Fruit fly (Drosophila melanogaster): ENCODE data around the gene mRpL22.

The mRpL22 gene

DNA sequence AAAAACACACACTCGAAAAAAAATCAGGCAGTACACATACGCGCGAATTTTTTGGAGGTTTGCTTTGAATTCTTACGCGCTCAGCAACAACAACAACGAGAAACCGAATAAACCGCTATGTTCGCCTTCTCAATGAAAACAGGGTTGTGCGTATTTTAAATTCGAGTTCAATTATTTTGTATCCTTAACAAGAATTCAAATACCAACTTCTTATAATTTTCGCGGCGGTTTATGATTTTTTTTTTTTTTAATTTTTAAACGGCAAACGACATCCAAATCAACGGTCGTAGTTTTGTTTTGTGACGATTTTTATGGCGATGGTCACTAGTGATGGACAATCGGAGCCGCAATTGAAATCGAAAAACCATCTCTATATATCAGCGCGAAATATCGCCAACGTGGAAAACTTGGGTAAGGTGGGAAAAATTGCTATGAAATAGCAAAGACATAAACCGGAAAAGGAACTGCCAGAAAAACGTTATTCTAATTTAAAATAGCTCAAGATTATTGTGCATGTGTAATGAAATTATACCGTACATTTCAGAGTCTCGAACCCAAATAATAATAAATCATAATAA lies 32.1 kb upstream of the mRpL22 start, which contains the start of gene goe (continued):
- TF ChIP-seq ssp (GFP tag; IDR thresholded peaks at IDR 0.05) = peak; percentile 63
- TF ChIP-seq maf-S (GFP tag; optimal IDR thresholded peaks at IDR 0.05) = peak; percentile 90
- TF ChIP-seq tll (GFP tag; optimal IDR thresholded peaks at IDR 0.05) = no peak
- TF ChIP-seq ara (GFP tag; IDR thresholded peaks at IDR 0.05) = peak; percentile 67
- TF ChIP-seq CG15479 (GFP tag; optimal IDR thresholded peaks at IDR 0.05) = no peak
- peak; percentile 51 for TF ChIP-seq CG30431 (GFP tag; optimal IDR thresholded peaks at IDR 0.05)
- TF ChIP-seq hkb (optimal IDR thresholded peaks at IDR 0.05) = no peak
- TF ChIP-seq hkb (GFP tag; IDR thresholded peaks at IDR 0.05) = peak; percentile 68
- TF ChIP-seq Ets65A (GFP tag) = peak; percentile 99
- TF ChIP-seq CG10366 (GFP tag; IDR thresholded peaks at IDR 0.05) = peak; percentile 75
- peak; percentile 83 for TF ChIP-seq CrebB (tag; optimal IDR thresholded peaks at IDR 0.05)
- peak; percentile 68 for TF ChIP-seq tio (GFP tag; optimal IDR thresholded peaks at IDR 0.05)
- peak in 1 of 2 experiments; percentile 3 for TF ChIP-seq Eip74EF (GFP tag; optimal IDR thresholded peaks at IDR 0.05)
- no peak for TF ChIP-seq sqz (GFP tag; optimal IDR thresholded peaks at IDR 0.05)
- TF ChIP-seq bsh (GFP tag; optimal IDR thresholded peaks at IDR 0.05) = peak in 1 of 2 experiments; percentile 63
- TF ChIP-seq Optix (GFP tag; IDR thresholded peaks at IDR 0.05) = peak; percentile 73; the same call in 2 of the 3 replicates
- peak; percentile 75 for TF ChIP-seq CG3163 (GFP tag; optimal IDR thresholded peaks at IDR 0.05)
- peak; percentile 88 for TF ChIP-seq CG32532 (GFP tag; IDR thresholded peaks at IDR 0.05)
- TF ChIP-seq Mes4 (GFP tag; optimal IDR thresholded peaks at IDR 0.05) = peak; percentile 85
- TF ChIP-seq Mrtf (GFP tag; IDR thresholded peaks at IDR 0.05) = peak; percentile 74
- TF ChIP-seq twi (tag; optimal IDR thresholded peaks at IDR 0.05) = peak; percentile 63
- TF ChIP-seq gce (GFP tag; IDR thresholded peaks at IDR 0.05) = peak; percentile 66; the same call in 2 of the 3 replicates
- peak; percentile 82 for TF ChIP-seq zfh1 (GFP tag; IDR thresholded peaks at IDR 0.05)
- TF ChIP-seq fd96Cb (tag; optimal IDR thresholded peaks at IDR 0.05) = peak; percentile 2
- peak; percentile 66 for TF ChIP-seq pum (GFP tag; optimal IDR thresholded peaks at IDR 0.05)

DNA sequence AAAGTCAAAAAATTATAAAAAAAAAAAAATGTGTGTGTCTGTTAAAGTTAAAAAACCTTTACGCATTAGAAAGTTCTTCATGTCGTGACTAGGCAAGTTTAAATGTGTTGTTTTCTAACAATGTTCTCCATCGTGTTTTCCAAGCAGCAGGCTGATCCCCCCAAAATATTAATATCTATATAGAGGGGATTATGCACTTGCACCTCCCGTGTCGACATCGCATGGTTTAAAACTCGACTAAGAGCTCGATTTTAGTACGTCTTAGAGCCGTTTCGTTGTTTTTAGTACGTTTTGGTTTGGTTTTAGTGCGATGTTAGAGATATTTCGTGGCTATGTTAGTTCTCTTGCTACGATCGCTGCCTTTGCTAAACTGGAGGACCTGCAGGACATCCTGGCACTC lies 30.7 kb upstream of the mRpL22 start:
- TF ChIP-seq Med (GFP tag) (no peak), Optix (GFP tag; IDR thresholded peaks at IDR 0.05) (no peak), Ets97D (GFP tag; optimal IDR thresholded peaks at IDR 0.05) (peak; percentile 20), gt (GFP tag; IDR thresholded peaks at IDR 0.05) (no peak), CTCF (GFP tag; optimal IDR thresholded peaks at IDR 0.05) (peak; percentile 60), wek (GFP tag; optimal IDR thresholded peaks at IDR 0.05) (peak; percentile 74), CG14014 (GFP tag; IDR thresholded peaks at IDR 0.05) (no peak), pita (GFP tag; optimal IDR thresholded peaks at IDR 0.05) (peak; percentile 39), CG2116 (GFP tag; optimal IDR thresholded peaks at IDR 0.05) (no peak), BEAF-32 (GFP tag; optimal IDR thresholded peaks at IDR 0.05) (peak; percentile 5), Stat92E (GFP tag; optimal IDR thresholded peaks at IDR 0.05) (no peak), Fer3 (tag; optimal IDR thresholded peaks at IDR 0.05) (no peak)

DNA sequence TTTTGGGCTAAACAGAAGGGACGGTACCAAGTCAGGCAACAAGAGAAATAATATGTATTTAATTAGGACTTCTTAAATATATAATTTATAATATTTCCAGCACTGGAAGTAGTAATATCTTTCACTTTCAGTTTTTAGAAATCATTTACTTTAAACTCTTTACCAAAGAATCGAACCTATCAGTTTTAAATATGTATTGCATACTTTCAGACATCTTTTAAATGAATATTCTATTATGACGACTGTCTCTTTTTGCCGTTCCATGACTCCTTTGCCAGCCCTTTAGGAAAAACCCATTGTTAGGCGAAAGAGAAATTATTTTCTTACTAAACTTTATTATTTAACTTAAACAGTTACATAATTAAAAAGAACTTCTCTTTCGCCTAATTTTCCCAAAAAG lies 26.1 kb upstream of the mRpL22 start:
- TF ChIP-seq Blimp-1 (GFP tag; optimal IDR thresholded peaks at IDR 0.05) (peak; percentile 9), MESR4 (GFP tag; optimal IDR thresholded peaks at IDR 0.05) (no peak), CG31388 (GFP tag; optimal IDR thresholded peaks at IDR 0.05) (no peak), CG17612 (GFP tag; IDR thresholded peaks at IDR 0.05) (peak; percentile 86), CG8290 (GFP tag; optimal IDR thresholded peaks at IDR 0.05) (peak; percentile 59), CG8290 (tag; optimal IDR thresholded peaks at IDR 0.05) (no peak), row (GFP tag; IDR thresholded peaks at IDR 0.05) (peak; percentile 20; the same call in 1 of the 3 replicates), Pdp1 (GFP tag; optimal IDR thresholded peaks at IDR 0.05) (peak in 1 of 2 experiments; percentile 33), ab (GFP tag; optimal IDR thresholded peaks at IDR 0.05) (no peak)

Data from whole organism, embryonic.